Fruit fly (Drosophila melanogaster): ENCODE measurements around the gene gw.

- TF ChIP-seq insv (optimal IDR thresholded peaks at IDR 0.05) (no peak), h (optimal IDR thresholded peaks at IDR 0.05) (no peak), psq (optimal IDR thresholded peaks at IDR 0.05) (no peak)
Measured at dm6 chr4:663055-663670, 2.8 kb upstream of the gw start, which contains the start of the genes CG46466 and Slip1.

All from Kc167 (cell line).